Fruit fly (Drosophila melanogaster): ENCODE results near the gene Act5C.

Gene Act5C

DNA sequence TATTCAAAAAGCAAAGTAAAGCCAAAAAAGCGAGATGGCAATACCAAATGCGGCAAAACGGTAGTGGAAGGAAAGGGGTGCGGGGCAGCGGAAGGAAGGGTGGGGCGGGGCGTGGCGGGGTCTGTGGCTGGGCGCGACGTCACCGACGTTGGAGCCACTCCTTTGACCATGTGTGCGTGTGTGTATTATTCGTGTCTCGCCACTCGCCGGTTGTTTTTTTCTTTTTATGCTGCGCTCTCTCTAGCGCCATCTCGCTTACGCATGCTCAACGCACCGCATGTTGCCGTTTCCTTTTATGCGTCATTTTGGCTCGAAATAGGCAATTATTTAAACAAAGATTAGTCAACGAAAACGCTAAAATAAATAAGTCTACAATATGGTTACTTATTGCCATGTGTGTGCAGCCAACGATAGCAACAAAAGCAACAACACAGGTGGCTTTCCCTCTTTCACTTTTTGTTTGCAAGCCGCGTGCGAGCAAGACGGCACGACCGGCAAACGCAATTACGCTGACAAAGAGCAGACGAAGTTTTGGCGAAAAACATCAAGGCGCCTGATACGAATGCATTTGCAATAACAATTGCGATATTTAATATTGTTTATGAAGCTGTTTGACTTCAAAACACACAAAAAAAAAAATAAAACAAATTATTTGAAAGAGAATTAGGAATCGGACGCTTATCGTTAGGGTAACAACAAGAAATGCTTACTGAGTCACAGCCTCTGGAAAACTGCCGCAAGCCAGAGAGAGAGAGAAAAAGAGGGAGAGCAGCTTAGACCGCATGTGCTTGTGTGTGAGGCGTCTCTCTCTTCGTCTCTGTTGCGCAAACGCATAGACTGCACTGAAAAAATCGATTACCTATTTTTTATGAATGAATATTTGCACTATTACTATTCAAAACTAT, 1.2 kb upstream of the Act5C start:
- TF ChIP-seq cas (GFP tag; IDR thresholded peaks at IDR 0.05) = no peak
- no peak for TF ChIP-seq CG9797 (GFP tag; optimal IDR thresholded peaks at IDR 0.05)
- no peak for TF ChIP-seq E2f1 (GFP tag; IDR thresholded peaks at IDR 0.05)
- no peak for TF ChIP-seq CG11560 (tag; IDR thresholded peaks at IDR 0.05)
- TF ChIP-seq sima (GFP tag; optimal IDR thresholded peaks at IDR 0.05) = no peak
- no peak for TF ChIP-seq Gug (GFP tag; IDR thresholded peaks at IDR 0.05)
- TF ChIP-seq CG11504 (tag; optimal IDR thresholded peaks at IDR 0.05) = no peak
- TF ChIP-seq lmd (GFP tag; IDR thresholded peaks at IDR 0.05) = no peak
- TF ChIP-seq CG7963 (GFP tag; IDR thresholded peaks at IDR 0.05; ENCODE audit: partially characterized antibody) = no peak
- TF ChIP-seq Atf3 (GFP tag; optimal IDR thresholded peaks at IDR 0.05) = no peak
- no peak for TF ChIP-seq fd102C (GFP tag; optimal IDR thresholded peaks at IDR 0.05)
- no peak; the same call in none of the 2 replicates for TF ChIP-seq Poxn (GFP tag; IDR thresholded peaks at IDR 0.05)
- TF ChIP-seq ttk (GFP tag; IDR thresholded peaks at IDR 0.05) = no peak
- TF ChIP-seq Hr3 (GFP tag; optimal IDR thresholded peaks at IDR 0.05) = no peak
- no peak for TF ChIP-seq CG11398 (GFP tag; optimal IDR thresholded peaks at IDR 0.05)
- no peak; the same call in 1 of the 2 replicates for TF ChIP-seq sob (GFP tag; IDR thresholded peaks at IDR 0.05)
- no peak for TF ChIP-seq gce (GFP tag; IDR thresholded peaks at IDR 0.05)
- TF ChIP-seq CG9932 (GFP tag; IDR thresholded peaks at IDR 0.05) = no peak
- no peak for TF ChIP-seq ac (GFP tag; optimal IDR thresholded peaks at IDR 0.05)
- no peak for TF ChIP-seq bowl (GFP tag; IDR thresholded peaks at IDR 0.05)
- no peak for TF ChIP-seq Meics (GFP tag; optimal IDR thresholded peaks at IDR 0.05)
- peak; percentile 23; the same call in 1 of the 2 replicates for TF ChIP-seq slbo (GFP tag; IDR thresholded peaks at IDR 0.05)
- peak; percentile 55 for TF ChIP-seq CG6813 (GFP tag; optimal IDR thresholded peaks at IDR 0.05)
- no peak for TF ChIP-seq CG43689 (GFP tag; IDR thresholded peaks at IDR 0.05)
- no peak for TF ChIP-seq Ravus (GFP tag; IDR thresholded peaks at IDR 0.05)
- no peak for TF ChIP-seq Camta (GFP tag; optimal IDR thresholded peaks at IDR 0.05)
- TF ChIP-seq prd (optimal IDR thresholded peaks at IDR 0.05) = no peak
- no peak for TF ChIP-seq prd (GFP tag; IDR thresholded peaks at IDR 0.05)
- TF ChIP-seq stc (GFP tag; IDR thresholded peaks at IDR 0.05) = no peak
- 0 out of 3 replicates have a peak, but pooled peaks have one; percentile 4 for TF ChIP-seq sr (GFP tag; IDR thresholded peaks at IDR 0.05)
- peak; percentile 20 for TF ChIP-seq CG31365 (tag; optimal IDR thresholded peaks at IDR 0.05)
- no peak for TF ChIP-seq trem (tag; optimal IDR thresholded peaks at IDR 0.05)
- no peak for TF ChIP-seq Oli (tag; optimal IDR thresholded peaks at IDR 0.05)
- TF ChIP-seq CG10979 (tag; optimal IDR thresholded peaks at IDR 0.05) = no peak
- 0 out of 3 replicates have a peak, but pooled peaks have one; percentile 37 for TF ChIP-seq vnd (GFP tag; IDR thresholded peaks at IDR 0.05; ENCODE audit: partially characterized antibody)
- no peak for TF ChIP-seq CG7928 (GFP tag; optimal IDR thresholded peaks at IDR 0.05)
- TF ChIP-seq hb (GFP tag; IDR thresholded peaks at IDR 0.05; ENCODE audit: partially characterized antibody) = no peak
- TF ChIP-seq Bgb (GFP tag; IDR thresholded peaks at IDR 0.05; ENCODE audit: partially characterized antibody) = 0 out of 2 replicates have a peak, but pooled peaks have one; percentile 18
- TF ChIP-seq Vsx1 (GFP tag; optimal IDR thresholded peaks at IDR 0.05) = peak; percentile 54
- no peak for TF ChIP-seq kay (GFP tag; optimal IDR thresholded peaks at IDR 0.05)
- TF ChIP-seq slou (GFP tag; optimal IDR thresholded peaks at IDR 0.05) = no peak
- TF ChIP-seq wor (GFP tag; IDR thresholded peaks at IDR 0.05) = no peak
- TF ChIP-seq Optix (GFP tag; IDR thresholded peaks at IDR 0.05) = peak; percentile 20; the same call in 1 of the 3 replicates
- TF ChIP-seq bsh (GFP tag; optimal IDR thresholded peaks at IDR 0.05) = no peak
- no peak for TF ChIP-seq crc (GFP tag; optimal IDR thresholded peaks at IDR 0.05)
- TF ChIP-seq bcd (GFP tag; optimal IDR thresholded peaks at IDR 0.05) = no peak
- TF ChIP-seq CTCF (GFP tag; optimal IDR thresholded peaks at IDR 0.05) = no peak
- TF ChIP-seq H15 (GFP tag; IDR thresholded peaks at IDR 0.05) = no peak
- no peak for TF ChIP-seq CG7556 (GFP tag; optimal IDR thresholded peaks at IDR 0.05)
- TF ChIP-seq Dref (GFP tag; IDR thresholded peaks at IDR 0.05) = no peak

Data from whole organism, embryonic.